Worm (Caenorhabditis elegans) whole organism, young adult: ENCODE results near the gene nlp-43.

Experiments used
- F10E7.11 ChIP-seq: sonication (generic microtip); optimal IDR thresholded peaks from 2 replicates; lab custom pipeline; 2017; ENCODE audit warnings: mild to moderate bottlenecking, missing genetic modification characterization, moderate library complexity, missing compliant biosample characterization
- bed-2 ChIP-seq: fragments of 200-800 bp; sonication (Bioruptor generic); IDR thresholded peaks from 2 replicates; pipeline ENCODE4 v1.3.6; 2022; ENCODE audit warnings: missing genetic modification reagents, missing genetic modification characterization, missing compliant biosample characterization
- lir-1 ChIP-seq: fragments of 200-800 bp; sonication (Bioruptor generic); conservative IDR thresholded peaks from 2 replicates; pipeline ENCODE4 v1.3.6; 2022; ENCODE audit warnings: missing genetic modification reagents, missing genetic modification characterization, missing compliant biosample characterization
- snpc-1.1 ChIP-seq: sonication (generic microtip); optimal IDR thresholded peaks from 2 replicates; lab custom pipeline; 2017; ENCODE audit warnings: missing genetic modification characterization, mild to moderate bottlenecking, missing compliant biosample characterization, antibody characterized with exemption, moderate library complexity, missing genotype, missing genetic modification reagents; ENCODE audit not compliant: insufficient read depth
- snpc-4 ChIP-seq, 5 experiments: fragments of 150-350 bp in 1 of 5; sonication (generic microtip) in 4 of 5; optimal IDR thresholded peaks; 2 replicates each; lab custom pipeline; 2014 to 2018; ENCODE audit warnings: missing genetic modification characterization in 5 of 5, missing biosample characterization in 3 of 5, antibody characterized with exemption in 2 of 5, mild to moderate bottlenecking in 2 of 5, missing compliant biosample characterization in 2 of 5, missing genotype in 2 of 5, moderate library complexity in 2 of 5, missing genetic modification reagents in 1 of 5
- zfh-2 ChIP-seq: fragments of 200-800 bp; sonication (Bioruptor generic); conservative IDR thresholded peaks from 2 replicates; pipeline ENCODE4 v1.3.6; 2022; ENCODE audit warnings: missing genetic modification reagents, missing genetic modification characterization, missing compliant biosample characterization
- ztf-22 ChIP-seq: fragments of 200-800 bp; sonication (Bioruptor generic); optimal IDR thresholded peaks from 2 replicates; lab custom pipeline; 2018; ENCODE audit warnings: mild to moderate bottlenecking, missing genetic modification characterization, moderate library complexity, missing compliant biosample characterization
- ztf-28 ChIP-seq: fragments of 200-800 bp; sonication (Bioruptor generic); IDR thresholded peaks from 2 replicates; pipeline ENCODE4 v1.3.6; 2022; ENCODE audit warnings: missing genetic modification reagents, missing genetic modification characterization, missing compliant biosample characterization

ce11 chrIII:5092345-5092744 is 50.1 kb downstream of the nlp-43 start:
- TF ChIP-seq ztf-22 (GFP tag; lab: Kevin White, UChicago) (no peak), zfh-2 (no peak), F10E7.11 (tag; lab: Kevin White, UChicago) (no peak), snpc-1.1 (tag; lab: Kevin White, UChicago) (no peak), snpc-4 (GFP tag; optimal IDR thresholded peaks at IDR 0.05; lab: Kevin White, UChicago) (no peak), snpc-4 (tag; optimal IDR thresholded peaks at IDR 0.05; lab: Kevin White, UChicago) (no peak), bed-2 (GFP tag; lab: Robert Waterston, UW) (no peak), ztf-28 (GFP tag; lab: Robert Waterston, UW) (no peak), lir-1 (no peak)
